Fruit fly (Drosophila melanogaster) whole organism, embryonic: ENCODE data around the gene GAPcenA.

Experiments
- Ada2b ChIP-seq: fragments of 200-800 bp; sonication (Bioruptor generic); IDR thresholded peaks from 2 replicates; pipeline ENCODE4 v1.3.6; 2022; ENCODE audit warnings: missing biosample characterization, missing genetic modification characterization
- Bdp1 ChIP-seq: fragments of 200-800 bp; sonication (Bioruptor generic); optimal IDR thresholded peaks from 3 replicates; lab custom pipeline; 2016; ENCODE audit warnings: missing biosample characterization, missing genetic modification characterization
- CG11093 ChIP-seq: fragments of 200-800 bp; sonication (Bioruptor generic); IDR thresholded peaks from 3 replicates; pipeline ENCODE4 v1.3.6; 2022; ENCODE audit warnings: missing biosample characterization, missing genetic modification characterization
- CG12155 ChIP-seq: fragments of 200-800 bp; sonication (Bioruptor generic); optimal IDR thresholded peaks from 3 replicates; lab custom pipeline; 2016; ENCODE audit warnings: missing biosample characterization, missing genetic modification characterization
- CG12744 ChIP-seq: fragments of 200-800 bp; sonication (Bioruptor generic); optimal IDR thresholded peaks from 2 replicates; lab custom pipeline; 2016; ENCODE audit warnings: missing biosample characterization, missing genetic modification characterization
- CG13287 ChIP-seq: fragments of 200-800 bp; sonication (Bioruptor generic); IDR thresholded peaks from 2 replicates; pipeline ENCODE4 v1.3.6; 2022; ENCODE audit warnings: missing biosample characterization, missing genetic modification characterization; ENCODE audit not compliant: partially characterized antibody
- CG13296 ChIP-seq: fragments of 200-800 bp; sonication (Bioruptor generic); optimal IDR thresholded peaks from 3 replicates; lab custom pipeline; 2018; ENCODE audit warnings: missing biosample characterization, mild to moderate bottlenecking, missing genetic modification characterization
- CG13775 ChIP-seq: fragments of 200-800 bp; sonication (Bioruptor generic); optimal IDR thresholded peaks from 3 replicates; lab custom pipeline; 2017; ENCODE audit warnings: missing biosample characterization, mild to moderate bottlenecking, missing genetic modification characterization
- CG14050 ChIP-seq: fragments of 200-800 bp; sonication (Bioruptor generic); IDR thresholded peaks from 3 replicates; pipeline ENCODE4 v1.3.6; 2022; ENCODE audit warnings: missing biosample characterization, missing genetic modification characterization
- CG15073 ChIP-seq: fragments of 200-800 bp; sonication (Bioruptor generic); optimal IDR thresholded peaks from 2 replicates; lab custom pipeline; 2016; ENCODE audit warnings: missing biosample characterization, missing genetic modification characterization
- CG17912 ChIP-seq: fragments of 200-800 bp; sonication (Bioruptor generic); optimal IDR thresholded peaks from 2 replicates; lab custom pipeline; 2018; ENCODE audit warnings: missing biosample characterization, mild to moderate bottlenecking, missing genetic modification characterization
- CG1792 ChIP-seq: fragments of 200-800 bp; sonication (Bioruptor generic); optimal IDR thresholded peaks from 2 replicates; lab custom pipeline; 2016; ENCODE audit warnings: missing biosample characterization, missing genetic modification characterization
- CG18599 ChIP-seq: fragments of 200-800 bp; sonication (Bioruptor generic); optimal IDR thresholded peaks from 3 replicates; lab custom pipeline; 2017; ENCODE audit warnings: missing biosample characterization, missing genetic modification characterization, mild to moderate bottlenecking, moderate library complexity, missing genetic modification reagents
- CG2199 ChIP-seq: fragments of 200-800 bp; sonication (Bioruptor generic); IDR thresholded peaks from 3 replicates; pipeline ENCODE4 v1.3.6; 2022; ENCODE audit warnings: missing biosample characterization, missing genetic modification characterization
- CG2202 ChIP-seq: fragments of 200-800 bp; sonication (Bioruptor generic); optimal IDR thresholded peaks from 2 replicates; lab custom pipeline; 2018; ENCODE audit warnings: missing biosample characterization, mild to moderate bottlenecking, missing genetic modification characterization
- CG3281 ChIP-seq: fragments of 200-800 bp; sonication (Bioruptor generic); optimal IDR thresholded peaks from 3 replicates; lab custom pipeline; 2017; ENCODE audit warnings: missing biosample characterization, mild to moderate bottlenecking, missing genetic modification characterization
- CG4328 ChIP-seq: fragments of 200-800 bp; sonication (Bioruptor generic); optimal IDR thresholded peaks from 3 replicates; lab custom pipeline; 2017; ENCODE audit warnings: missing biosample characterization, missing genetic modification reagents, missing genetic modification characterization
- CG6683 ChIP-seq: fragments of 200-800 bp; sonication (Bioruptor generic); optimal IDR thresholded peaks from 2 replicates; lab custom pipeline; 2017; ENCODE audit warnings: missing biosample characterization, mild to moderate bottlenecking, missing genetic modification characterization, missing genetic modification reagents
- CG6689 ChIP-seq: fragments of 200-800 bp; sonication (Bioruptor generic); IDR thresholded peaks from 2 replicates; pipeline ENCODE4 v1.3.6; 2022; ENCODE audit warnings: missing biosample characterization, missing genetic modification characterization
- CG6765 ChIP-seq: fragments of 200-800 bp; sonication (Bioruptor generic); optimal IDR thresholded peaks from 3 replicates; lab custom pipeline; 2017; ENCODE audit warnings: missing biosample characterization, mild to moderate bottlenecking, missing genetic modification characterization
- D ChIP-seq, 2 experiments: fragments of 200-800 bp in 1 of 2; fragments of >200 bp in 1 of 2; sonication (Bioruptor generic) in 1 of 2; optimal IDR thresholded peaks; 2 replicates in 1 of 2; 3 replicates in 1 of 2; lab custom pipeline; 2017; ENCODE audit warnings: mild to moderate bottlenecking in 1 of 2, missing biosample characterization in 1 of 2, missing genetic modification characterization in 1 of 2, missing genetic modification reagents in 1 of 2
- D19B ChIP-seq: fragments of 200-800 bp; sonication (Bioruptor generic); optimal IDR thresholded peaks from 2 replicates; lab custom pipeline; 2017; ENCODE audit warnings: missing biosample characterization, mild to moderate bottlenecking, missing genetic modification characterization
- Ets65A ChIP-seq: fragments of 200-800 bp; sonication (Bioruptor generic); peaks from one replicate; lab custom pipeline; 2016; ENCODE audit warnings: missing biosample characterization, missing genetic modification characterization
- H2.0 ChIP-seq: fragments of 200-800 bp; sonication (Bioruptor generic); IDR thresholded peaks from 2 replicates; pipeline ENCODE4 v1.3.6; 2022; ENCODE audit warnings: missing biosample characterization, missing genetic modification characterization
- HLHmδ ChIP-seq: fragments of 200-800 bp; sonication (Bioruptor generic); optimal IDR thresholded peaks from 2 replicates; lab custom pipeline; 2018; ENCODE audit warnings: missing biosample characterization, mild to moderate bottlenecking, missing genetic modification characterization, moderate library complexity
- Lpt ChIP-seq: fragments of >200 bp; optimal IDR thresholded peaks from 2 replicates; lab custom pipeline; 2018; ENCODE audit warnings: missing biosample characterization, missing genetic modification characterization
- Mad ChIP-seq: fragments of 200-800 bp; sonication (Bioruptor generic); optimal IDR thresholded peaks from 2 replicates; lab custom pipeline; 2016; ENCODE audit warnings: missing biosample characterization, missing genetic modification characterization
- Nf-YA ChIP-seq: fragments of 200-800 bp; sonication (Bioruptor generic); IDR thresholded peaks from 2 replicates; pipeline ENCODE4 v1.3.6; 2022; ENCODE audit warnings: missing biosample characterization, missing genetic modification characterization
- Oli ChIP-seq: fragments of 200-800 bp; sonication (Bioruptor generic); optimal IDR thresholded peaks from 2 replicates; lab custom pipeline; 2018; ENCODE audit warnings: missing biosample characterization, mild to moderate bottlenecking, missing genetic modification characterization, moderate library complexity
- Opbp ChIP-seq: fragments of 200-800 bp; sonication (Bioruptor generic); IDR thresholded peaks from 3 replicates; pipeline ENCODE4 v1.3.6; 2022; ENCODE audit warnings: missing biosample characterization, missing genetic modification characterization; ENCODE audit not compliant: partially characterized antibody
- ac ChIP-seq: fragments of 200-800 bp; sonication (Bioruptor generic); optimal IDR thresholded peaks from 3 replicates; lab custom pipeline; 2017; ENCODE audit warnings: missing biosample characterization, mild to moderate bottlenecking, missing genetic modification characterization
- az2 ChIP-seq: fragments of 200-800 bp; sonication (Bioruptor generic); optimal IDR thresholded peaks from 3 replicates; lab custom pipeline; 2016; ENCODE audit warnings: missing biosample characterization, missing genetic modification characterization
- bsh ChIP-seq, 2 experiments: fragments of 200-800 bp; sonication (Bioruptor generic); optimal IDR thresholded peaks; 2 replicates each; lab custom pipeline; 2017 to 2018; ENCODE audit warnings: mild to moderate bottlenecking in 2 of 2, missing biosample characterization in 2 of 2, missing genetic modification characterization in 2 of 2, moderate library complexity in 1 of 2
- chn ChIP-seq: fragments of 200-800 bp; sonication (Bioruptor generic); optimal IDR thresholded peaks from 2 replicates; lab custom pipeline; 2016; ENCODE audit warnings: missing biosample characterization, missing genetic modification characterization
- dm ChIP-seq: fragments of 200-800 bp; sonication (Bioruptor generic); optimal IDR thresholded peaks from 3 replicates; lab custom pipeline; 2016; ENCODE audit warnings: missing biosample characterization, missing genetic modification characterization
- en ChIP-seq: fragments of 200-800 bp; sonication (Bioruptor generic); optimal IDR thresholded peaks from 2 replicates; lab custom pipeline; 2016; ENCODE audit warnings: missing biosample characterization, missing genetic modification characterization
- fd3F ChIP-seq: fragments of 200-800 bp; sonication (Bioruptor generic); optimal IDR thresholded peaks from 2 replicates; lab custom pipeline; 2018; ENCODE audit warnings: missing biosample characterization, mild to moderate bottlenecking, missing genetic modification characterization, moderate library complexity
- ftz-f1 ChIP-seq: fragments of 200-800 bp; sonication (Bioruptor generic); optimal IDR thresholded peaks from 2 replicates; lab custom pipeline; 2016; ENCODE audit warnings: missing biosample characterization, missing genetic modification characterization
- h ChIP-seq: fragments of >200 bp; optimal IDR thresholded peaks from 2 replicates; lab custom pipeline; 2017
- insv ChIP-seq, 2 experiments: fragments of 200-800 bp; sonication (Bioruptor generic); optimal IDR thresholded peaks; 3 replicates each; lab custom pipeline; 2016 to 2018; ENCODE audit warnings: missing biosample characterization in 2 of 2, missing genetic modification characterization in 2 of 2
- lbe ChIP-seq: fragments of 200-800 bp; sonication (Bioruptor generic); optimal IDR thresholded peaks from 2 replicates; lab custom pipeline; 2016; ENCODE audit warnings: missing biosample characterization, mild to moderate bottlenecking, missing genetic modification characterization
- otp ChIP-seq: fragments of 200-800 bp; sonication (Bioruptor generic); IDR thresholded peaks from 3 replicates; pipeline ENCODE4, ENCODE4 v1.3.6; 2022; ENCODE audit warnings: missing biosample characterization, missing genetic modification characterization
- ranshi ChIP-seq: fragments of 200-800 bp; sonication (Bioruptor generic); IDR thresholded peaks from 2 replicates; pipeline ENCODE4 v1.3.6; 2022; ENCODE audit warnings: missing biosample characterization, missing genetic modification characterization
- ro ChIP-seq: fragments of 200-800 bp; sonication (Bioruptor generic); IDR thresholded peaks from 2 replicates; pipeline ENCODE4 v1.3.6; 2022; ENCODE audit warnings: missing biosample characterization, missing genetic modification characterization
- slp2 ChIP-seq: fragments of 200-800 bp; sonication (Bioruptor generic); optimal IDR thresholded peaks from 2 replicates; lab custom pipeline; 2016; ENCODE audit warnings: missing biosample characterization, missing genetic modification characterization
- tgo ChIP-seq: fragments of 200-800 bp; sonication (Bioruptor generic); IDR thresholded peaks from 3 replicates; pipeline ENCODE4 v1.3.6; 2022; ENCODE audit warnings: missing biosample characterization, missing genetic modification characterization
- toy ChIP-seq: fragments of 200-800 bp; sonication (Bioruptor generic); IDR thresholded peaks from 2 replicates; pipeline ENCODE4 v1.3.6; 2022; ENCODE audit warnings: missing biosample characterization, missing genetic modification characterization
- vvl ChIP-seq: fragments of 200-800 bp; sonication (Bioruptor generic); IDR thresholded peaks from 2 replicates; pipeline ENCODE4 v1.3.6; 2022; ENCODE audit warnings: missing biosample characterization, missing genetic modification characterization
- wdn ChIP-seq: fragments of 200-800 bp; sonication (Bioruptor generic); IDR thresholded peaks from 2 replicates; pipeline ENCODE4 v1.3.6; 2022; ENCODE audit warnings: missing biosample characterization, missing genetic modification characterization
- wek ChIP-seq: fragments of 200-800 bp; sonication (Bioruptor generic); optimal IDR thresholded peaks from 3 replicates; lab custom pipeline; 2018; ENCODE audit warnings: missing biosample characterization, mild to moderate bottlenecking, missing genetic modification characterization, moderate library complexity
- z ChIP-seq: fragments of 200-800 bp; sonication (Bioruptor generic); IDR thresholded peaks from 3 replicates; pipeline ENCODE4 v1.3.6; 2022; ENCODE audit warnings: missing biosample characterization, missing genetic modification characterization
- zen2 ChIP-seq: fragments of 200-800 bp; sonication (Bioruptor generic); IDR thresholded peaks from 3 replicates; pipeline ENCODE4 v1.3.6; 2022; ENCODE audit warnings: missing biosample characterization, missing genetic modification characterization; ENCODE audit not compliant: partially characterized antibody

The GAPcenA gene

DNA sequence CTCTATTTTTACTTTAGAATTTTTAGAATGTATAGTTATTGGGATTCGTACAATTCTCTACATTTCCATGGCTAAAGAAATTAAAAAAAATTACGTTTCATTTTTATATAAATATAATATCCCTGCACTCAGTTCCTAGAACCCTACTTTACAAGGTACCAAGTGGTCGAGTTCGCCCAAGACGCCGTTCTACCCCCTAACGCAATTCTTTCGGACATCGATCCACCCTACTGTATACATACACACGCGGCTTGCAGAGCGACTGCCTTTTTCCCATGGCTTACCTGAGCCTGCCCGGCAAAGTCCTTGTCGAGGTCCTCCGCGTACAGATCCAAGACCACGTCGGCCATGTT is 31.6 kb upstream of the GAPcenA start (continued):
- TF ChIP-seq wek (GFP tag; lab: Kevin White, UChicago) (no peak), bsh (GFP tag; optimal IDR thresholded peaks at IDR 0.05; lab: Kevin White, UChicago) (peak in 1 of 2 experiments; percentile 16), H2.0 (GFP tag; lab: Robert Waterston, UW) (0 out of 2 replicates have a peak, but pooled peaks have one; percentile 24), vvl (GFP tag; lab: Robert Waterston, UW) (peak; percentile 11), Oli (no peak), CG6689 (GFP tag; lab: Robert Waterston, UW) (peak; percentile 42; the same call in 1 of the 2 replicates), Ada2b (peak; percentile 44; the same call in 1 of the 2 replicates), CG13775 (peak; percentile 11), ro (GFP tag; lab: Robert Waterston, UW) (no peak), insv (GFP tag; optimal IDR thresholded peaks at IDR 0.05; lab: Kevin White, UChicago) (no peak), CG12744 (GFP tag; lab: Kevin White, UChicago) (no peak), Mad (GFP tag; lab: Kevin White, UChicago) (no peak), CG14050 (GFP tag; lab: Robert Waterston, UW) (no peak; the same call in 2 of the 3 replicates), az2 (GFP tag; lab: Kevin White, UChicago) (peak; percentile 16), CG6683 (GFP tag; lab: Kevin White, UChicago) (no peak), HLHmδ (GFP tag; lab: Kevin White, UChicago) (no peak), CG11093 (GFP tag; lab: Robert Waterston, UW) (no peak), z (GFP tag; lab: Robert Waterston, UW) (0 out of 3 replicates have a peak, but pooled peaks have one; percentile 19), CG2199 (no peak), CG1792 (GFP tag; lab: Kevin White, UChicago) (no peak), fd3F (no peak), ftz-f1 (GFP tag; lab: Kevin White, UChicago) (no peak), D (optimal IDR thresholded peaks at IDR 0.05; lab: Kevin White, UChicago) (no peak), D (GFP tag; optimal IDR thresholded peaks at IDR 0.05; lab: Kevin White, UChicago) (no peak), CG17912 (no peak), CG18599 (GFP tag; lab: Kevin White, UChicago) (no peak), CG12155 (peak; percentile 2), D19B (peak; percentile 96), CG3281 (GFP tag; lab: Kevin White, UChicago) (peak; percentile 34), Nf-YA (no peak), chn (GFP tag; lab: Kevin White, UChicago) (peak; percentile 16), ranshi (GFP tag; lab: Robert Waterston, UW) (0 out of 2 replicates have a peak, but pooled peaks have one; percentile 36), CG2202 (no peak), CG4328 (GFP tag; lab: Kevin White, UChicago) (no peak), toy (GFP tag; lab: Robert Waterston, UW) (no peak), tgo (peak; percentile 46; the same call in 2 of the 3 replicates), CG13296 (GFP tag; lab: Kevin White, UChicago) (no peak), CG15073 (GFP tag; lab: Kevin White, UChicago) (no peak), zen2 (GFP tag; lab: Robert Waterston, UW) (no peak), otp (GFP tag; lab: Robert Waterston, UW) (0 out of 3 replicates have a peak, but pooled peaks have one; percentile 22), Bdp1 (GFP tag; lab: Kevin White, UChicago) (no peak), dm (peak; percentile 45), Ets65A (GFP tag; lab: Kevin White, UChicago) (no peak), en (GFP tag; lab: Kevin White, UChicago) (no peak), CG6765 (GFP tag; lab: Kevin White, UChicago) (no peak), Lpt (GFP tag; lab: Kevin White, UChicago) (no peak), Opbp (no peak), wdn (GFP tag; lab: Robert Waterston, UW) (no peak), CG13287 (GFP tag; lab: Robert Waterston, UW) (no peak), slp2 (GFP tag; lab: Kevin White, UChicago) (no peak), lbe (GFP tag; lab: Kevin White, UChicago) (no peak), ac (GFP tag; lab: Kevin White, UChicago) (no peak), h (lab: Kevin White, UChicago) (no peak)
